Fruit fly (Drosophila melanogaster): ENCODE measurements around the gene CG44013.

CG44013 gene

dm6 chr3R:15553566-15553965 is 43.8 kb upstream of the CG44013 start:
- TF ChIP-seq HLH106 (tag; optimal IDR thresholded peaks at IDR 0.05) (no peak), Hr83 (GFP tag; optimal IDR thresholded peaks at IDR 0.05; ENCODE audit: poor library complexity, severe bottlenecking) (no peak), Rel (GFP tag; optimal IDR thresholded peaks at IDR 0.05) (peak; percentile 48), Rel (tag; optimal IDR thresholded peaks at IDR 0.05) (no peak), dl (GFP tag; optimal IDR thresholded peaks at IDR 0.05; ENCODE audit: insufficient read depth in 1 of 2, partially characterized antibody in 2 of 2) (no peak), fru (GFP tag; optimal IDR thresholded peaks at IDR 0.05) (no peak), ey (GFP tag; optimal IDR thresholded peaks at IDR 0.05) (no peak), rgr (GFP tag; optimal IDR thresholded peaks at IDR 0.05) (no peak), lola (GFP tag; optimal IDR thresholded peaks at IDR 0.05) (no peak), brk (GFP tag; optimal IDR thresholded peaks at IDR 0.05) (no peak), sv (GFP tag; optimal IDR thresholded peaks at IDR 0.05) (no peak), Abd-B (GFP tag; optimal IDR thresholded peaks at IDR 0.05) (no peak), usp (GFP tag; optimal IDR thresholded peaks at IDR 0.05) (no peak), GATAd (GFP tag; optimal IDR thresholded peaks at IDR 0.05) (no peak), CG32264 (GFP tag; optimal IDR thresholded peaks at IDR 0.05) (no peak), psq (GFP tag; optimal IDR thresholded peaks at IDR 0.05) (peak; percentile 44), Hnf4 (GFP tag; optimal IDR thresholded peaks at IDR 0.05) (no peak), Dfd (GFP tag; optimal IDR thresholded peaks at IDR 0.05) (no peak)

dm6 chr3R:15552733-15553132 is 43.0 kb upstream of the CG44013 start, which contains the start of gene AOX4:
Gene AOX4 (minus strand): TSS chr3R:15552833.
- no peak for TF ChIP-seq sv (GFP tag; optimal IDR thresholded peaks at IDR 0.05)
- no peak for TF ChIP-seq Myc (optimal IDR thresholded peaks at IDR 0.05)
- no peak for TF ChIP-seq pan (optimal IDR thresholded peaks at IDR 0.05)
- TF ChIP-seq Hr83 (GFP tag; optimal IDR thresholded peaks at IDR 0.05; ENCODE audit: poor library complexity, severe bottlenecking) = no peak
- TF ChIP-seq dsf (GFP tag; optimal IDR thresholded peaks at IDR 0.05; ENCODE audit: borderline replicate concordance) = no peak
- no peak for TF ChIP-seq Vsx2 (GFP tag; optimal IDR thresholded peaks at IDR 0.05; ENCODE audit: partially characterized antibody)
- no peak for TF ChIP-seq Mio (GFP tag; optimal IDR thresholded peaks at IDR 0.05)
- TF ChIP-seq Dif (GFP tag; optimal IDR thresholded peaks at IDR 0.05; ENCODE audit: partially characterized antibody) = no peak

- TF ChIP-seq dsf (GFP tag; optimal IDR thresholded peaks at IDR 0.05; ENCODE audit: borderline replicate concordance) (no peak), ey (GFP tag; optimal IDR thresholded peaks at IDR 0.05) (peak; percentile 8), woc (GFP tag; optimal IDR thresholded peaks at IDR 0.05) (peak; percentile 40), pan (optimal IDR thresholded peaks at IDR 0.05) (no peak), sage (GFP tag; optimal IDR thresholded peaks at IDR 0.05) (no peak), usp (GFP tag; optimal IDR thresholded peaks at IDR 0.05) (no peak), dl (GFP tag; optimal IDR thresholded peaks at IDR 0.05; ENCODE audit: insufficient read depth in 1 of 2, partially characterized antibody in 2 of 2) (no peak), foxo (GFP tag; optimal IDR thresholded peaks at IDR 0.05) (peak in 1 of 2 experiments; percentile 32), Vsx2 (GFP tag; optimal IDR thresholded peaks at IDR 0.05; ENCODE audit: partially characterized antibody) (no peak), OdsH (GFP tag; optimal IDR thresholded peaks at IDR 0.05) (peak; percentile 20), CG32264 (GFP tag; optimal IDR thresholded peaks at IDR 0.05) (no peak), h (GFP tag; optimal IDR thresholded peaks at IDR 0.05) (peak; percentile 27), psq (GFP tag; optimal IDR thresholded peaks at IDR 0.05) (peak; percentile 47), br (GFP tag; optimal IDR thresholded peaks at IDR 0.05) (peak; percentile 30)
These were observed 38.3 kb upstream of the CG44013 start, which contains the start of gene AOX3 for dm6 chr3R:15547827-15548517. Gene AOX3 (minus strand): TSS chr3R:15548188.

dm6 chr3R:15547226-15547625 is 37.5 kb upstream of the CG44013 start:
- TF ChIP-seq CG9705 (GFP tag; optimal IDR thresholded peaks at IDR 0.05) (no peak), sv (GFP tag; optimal IDR thresholded peaks at IDR 0.05) (no peak), OdsH (GFP tag; optimal IDR thresholded peaks at IDR 0.05) (no peak), Hr78 (GFP tag; optimal IDR thresholded peaks at IDR 0.05) (no peak), woc (GFP tag; optimal IDR thresholded peaks at IDR 0.05) (no peak), br (GFP tag; optimal IDR thresholded peaks at IDR 0.05) (no peak), pan (optimal IDR thresholded peaks at IDR 0.05) (no peak)
